Worm (Caenorhabditis elegans) whole organism, L4 larva: ENCODE data around the gene str-255.

ENCODE experiments used
- D1046.2 ChIP-seq: fragments of 200-800 bp; sonication (Bioruptor generic); IDR thresholded peaks from 2 replicates; pipeline ENCODE4 v1.3.6; 2022; ENCODE audit warnings: missing genetic modification characterization, missing compliant biosample characterization
- F37D6.2 ChIP-seq: sonication (generic microtip); optimal IDR thresholded peaks from 2 replicates; lab custom pipeline; 2016; ENCODE audit warnings: mild to moderate bottlenecking, missing genetic modification characterization, missing compliant biosample characterization
- F49E8.2 ChIP-seq: sonication (generic microtip); optimal IDR thresholded peaks from 2 replicates; lab custom pipeline; 2016; ENCODE audit warnings: missing compliant biosample characterization, mild to moderate bottlenecking, missing genetic modification characterization, borderline replicate concordance
- T26A8.4 ChIP-seq: fragments of 200-800 bp; sonication (Bioruptor generic); IDR thresholded peaks from 2 replicates; pipeline ENCODE4 v1.3.6; 2022; ENCODE audit warnings: missing genetic modification characterization, missing compliant biosample characterization
- Y48G9A.11 ChIP-seq: fragments of 200-800 bp; sonication (Bioruptor generic); IDR thresholded peaks from 2 replicates; pipeline ENCODE4 v1.3.6; 2022; ENCODE audit warnings: missing genetic modification reagents, missing genetic modification characterization, missing compliant biosample characterization
- aha-1 ChIP-seq: fragments of 150-350 bp; peaks from one replicate; lab custom pipeline; 2014; ENCODE audit warnings: missing biosample characterization, missing genetic modification characterization
- ceh-44 ChIP-seq: fragments of 200-800 bp; sonication (Bioruptor generic); IDR thresholded peaks from 2 replicates; pipeline ENCODE4 v1.3.6; 2022; ENCODE audit warnings: missing genetic modification reagents, missing genetic modification characterization, missing compliant biosample characterization
- ces-1 ChIP-seq: fragments of 150-350 bp; sonication (generic microtip); optimal IDR thresholded peaks from 4 replicates; lab custom pipeline; 2014; ENCODE audit warnings: missing biosample characterization, missing genetic modification reagents, missing genetic modification characterization
- ctbp-1 ChIP-seq: fragments of 200-800 bp; sonication (Bioruptor generic); IDR thresholded peaks from 2 replicates; pipeline ENCODE4 v1.3.6; 2022; ENCODE audit warnings: missing genetic modification reagents, missing genetic modification characterization, missing compliant biosample characterization
- daf-12 ChIP-seq: fragments of 150-350 bp; optimal IDR thresholded peaks from 2 replicates; lab custom pipeline; 2014; ENCODE audit warnings: missing biosample characterization, missing genetic modification reagents, missing genetic modification characterization
- daf-16 ChIP-seq, 3 experiments: sonication (generic microtip); optimal IDR thresholded peaks; 2 replicates each; lab custom pipeline; 2016 to 2017; ENCODE audit warnings: missing genetic modification characterization in 3 of 3, missing genetic modification reagents in 3 of 3, mild to moderate bottlenecking in 2 of 3, missing compliant biosample characterization in 2 of 3, missing biosample characterization in 1 of 3, moderate library complexity in 1 of 3
- dmd-6 ChIP-seq: fragments of 200-800 bp; sonication (Bioruptor generic); IDR thresholded peaks from 2 replicates; pipeline ENCODE4 v1.3.6; 2022; ENCODE audit warnings: missing genetic modification reagents, missing genetic modification characterization, missing compliant biosample characterization
- dmd-9 ChIP-seq: fragments of 200-800 bp; sonication (Bioruptor generic); IDR thresholded peaks from 2 replicates; pipeline ENCODE4 v1.3.6; 2022; ENCODE audit warnings: missing genetic modification reagents, missing genetic modification characterization, missing compliant biosample characterization
- duxl-1 ChIP-seq: sonication (generic microtip); optimal IDR thresholded peaks from 2 replicates; lab custom pipeline; 2016; ENCODE audit warnings: mild to moderate bottlenecking, missing genetic modification characterization, moderate library complexity, missing compliant biosample characterization; ENCODE audit not compliant: poor library complexity
- dve-1 ChIP-seq: sonication (generic microtip); optimal IDR thresholded peaks from 2 replicates; lab custom pipeline; 2017; ENCODE audit warnings: antibody characterized with exemption, mild to moderate bottlenecking, missing genetic modification characterization, missing compliant biosample characterization; ENCODE audit not compliant: insufficient read depth
- egl-43 ChIP-seq: fragments of 200-800 bp; sonication (Bioruptor generic); IDR thresholded peaks from 2 replicates; pipeline ENCODE4 v1.3.6; 2022; ENCODE audit warnings: missing genetic modification reagents, missing genetic modification characterization, missing compliant biosample characterization
- gei-8 ChIP-seq: fragments of 200-800 bp; sonication (Bioruptor generic); optimal IDR thresholded peaks from 2 replicates; lab custom pipeline; 2018; ENCODE audit warnings: mild to moderate bottlenecking, missing genetic modification characterization, missing compliant biosample characterization
- hlh-30 ChIP-seq: sonication (generic microtip); optimal IDR thresholded peaks from 2 replicates; lab custom pipeline; 2017; ENCODE audit warnings: antibody characterized with exemption, mild to moderate bottlenecking, missing genetic modification characterization, missing compliant biosample characterization; ENCODE audit not compliant: insufficient read depth
- lin-15B ChIP-seq: fragments of 150-350 bp; sonication (generic microtip); optimal IDR thresholded peaks from 3 replicates; lab custom pipeline; 2014; ENCODE audit warnings: missing biosample characterization, missing genetic modification characterization
- lin-38 ChIP-seq: fragments of 200-800 bp; sonication (Bioruptor generic); IDR thresholded peaks from 2 replicates; pipeline ENCODE4 v1.3.6; 2022; ENCODE audit warnings: missing genetic modification reagents, missing genetic modification characterization, missing compliant biosample characterization
- lsy-2 ChIP-seq, 2 experiments: fragments of 150-350 bp in 1 of 2; sonication (generic microtip) in 1 of 2; optimal IDR thresholded peaks; 2 replicates each; lab custom pipeline; 2014 to 2017; ENCODE audit warnings: missing biosample characterization in 2 of 2, missing genetic modification characterization in 2 of 2
- mdl-1 ChIP-seq, 2 experiments: fragments of 150-350 bp in 1 of 2; sonication (generic microtip) in 1 of 2; optimal IDR thresholded peaks; 2 replicates each; lab custom pipeline; 2014 to 2017; ENCODE audit warnings: missing biosample characterization in 2 of 2, missing genetic modification characterization in 2 of 2
- nhr-102 ChIP-seq: sonication (generic microtip); optimal IDR thresholded peaks from 2 replicates; lab custom pipeline; 2016; ENCODE audit warnings: mild to moderate bottlenecking, missing genetic modification characterization, moderate library complexity, missing compliant biosample characterization
- nhr-11 ChIP-seq: fragments of 150-350 bp; optimal IDR thresholded peaks from 2 replicates; lab custom pipeline; 2014; ENCODE audit warnings: missing biosample characterization, missing genetic modification characterization
- nhr-111 ChIP-seq: fragments of 200-800 bp; sonication (Bioruptor generic); optimal IDR thresholded peaks from 2 replicates; lab custom pipeline; 2018; ENCODE audit warnings: mild to moderate bottlenecking, missing genetic modification characterization, missing compliant biosample characterization
- nhr-237 ChIP-seq: sonication (generic microtip); optimal IDR thresholded peaks from 2 replicates; lab custom pipeline; 2017; ENCODE audit warnings: missing biosample characterization, missing genetic modification characterization
- nhr-28 ChIP-seq: fragments of 150-350 bp; optimal IDR thresholded peaks from 2 replicates; lab custom pipeline; 2014; ENCODE audit warnings: missing biosample characterization, missing genetic modification characterization
- nhr-42 ChIP-seq: fragments of 200-800 bp; sonication (Bioruptor generic); IDR thresholded peaks from 2 replicates; pipeline ENCODE4 v1.3.6; 2022; ENCODE audit warnings: missing genetic modification characterization, missing compliant biosample characterization
- nhr-48 ChIP-seq: sonication (generic microtip); optimal IDR thresholded peaks from 2 replicates; lab custom pipeline; 2016; ENCODE audit warnings: mild to moderate bottlenecking, missing genetic modification characterization, missing compliant biosample characterization
- nhr-6 ChIP-seq: fragments of 150-350 bp; optimal IDR thresholded peaks from 2 replicates; lab custom pipeline; 2014; ENCODE audit warnings: missing biosample characterization, missing genetic modification characterization
- set-16 ChIP-seq: fragments of 200-800 bp; sonication (Bioruptor generic); IDR thresholded peaks from 2 replicates; pipeline ENCODE4 v1.3.6; 2022; ENCODE audit warnings: missing genetic modification reagents, missing genetic modification characterization, missing compliant biosample characterization
- tra-1 ChIP-seq: fragments of 200-800 bp; sonication (Bioruptor generic); IDR thresholded peaks from 2 replicates; pipeline ENCODE4 v1.3.6; 2022; ENCODE audit warnings: missing genetic modification reagents, missing genetic modification characterization, missing compliant biosample characterization
- unc-130 ChIP-seq: sonication (generic microtip); optimal IDR thresholded peaks from 2 replicates; lab custom pipeline; 2016; ENCODE audit warnings: missing genetic modification reagents, missing genetic modification characterization, missing compliant biosample characterization
- unc-39 ChIP-seq: sonication (generic microtip); optimal IDR thresholded peaks from 2 replicates; lab custom pipeline; 2017; ENCODE audit warnings: missing biosample characterization, missing genetic modification characterization
- zfp-3 ChIP-seq: fragments of 200-800 bp; sonication (Bioruptor generic); conservative IDR thresholded peaks from 2 replicates; pipeline ENCODE4 v1.3.6; 2022; ENCODE audit warnings: missing genetic modification reagents, missing genetic modification characterization, missing compliant biosample characterization
- zip-11 ChIP-seq: fragments of 200-800 bp; sonication (Bioruptor generic); IDR thresholded peaks from 2 replicates; pipeline ENCODE4 v1.3.6; 2022; ENCODE audit warnings: missing genetic modification characterization, missing compliant biosample characterization
- ztf-7 ChIP-seq: fragments of 150-350 bp; optimal IDR thresholded peaks from 2 replicates; lab custom pipeline; 2014; ENCODE audit warnings: missing biosample characterization, missing genetic modification characterization

The str-255 gene

DNA sequence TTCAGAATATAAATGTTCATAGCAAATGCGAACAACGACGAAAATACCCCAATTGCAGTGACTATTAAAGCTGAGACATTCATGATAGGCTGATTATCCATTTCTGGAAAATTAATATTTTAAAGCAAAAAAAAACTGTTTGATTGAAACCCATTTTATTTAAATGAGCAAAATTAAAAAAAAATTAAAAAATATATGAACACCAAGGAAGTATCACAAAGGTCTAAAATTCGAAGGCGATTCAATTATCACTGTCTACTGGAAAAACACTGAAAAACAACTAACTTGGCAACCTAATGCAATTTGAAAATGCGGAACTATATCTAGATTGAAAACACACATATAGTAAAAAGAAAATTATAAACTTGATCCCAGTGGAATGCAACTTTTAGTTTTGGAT is 27.5 kb upstream of the str-255 start, which contains the start of gene srbc-42:
Gene srbc-42, minus strand, starts transcription at position 101 of the 400 bp plus-strand sequence.
- TF ChIP-seq zip-11 (GFP tag; lab: Robert Waterston, UW) (no peak), F49E8.2 (no peak), ztf-7 (no peak), duxl-1 (no peak), zfp-3 (GFP tag; lab: Robert Waterston, UW) (no peak), nhr-6 (no peak), nhr-42 (no peak), lin-38 (no peak), ces-1 (GFP tag; lab: Kevin White, UChicago) (no peak), ctbp-1 (GFP tag; lab: Robert Waterston, UW) (no peak), tra-1 (GFP tag; lab: Robert Waterston, UW) (no peak)

DNA sequence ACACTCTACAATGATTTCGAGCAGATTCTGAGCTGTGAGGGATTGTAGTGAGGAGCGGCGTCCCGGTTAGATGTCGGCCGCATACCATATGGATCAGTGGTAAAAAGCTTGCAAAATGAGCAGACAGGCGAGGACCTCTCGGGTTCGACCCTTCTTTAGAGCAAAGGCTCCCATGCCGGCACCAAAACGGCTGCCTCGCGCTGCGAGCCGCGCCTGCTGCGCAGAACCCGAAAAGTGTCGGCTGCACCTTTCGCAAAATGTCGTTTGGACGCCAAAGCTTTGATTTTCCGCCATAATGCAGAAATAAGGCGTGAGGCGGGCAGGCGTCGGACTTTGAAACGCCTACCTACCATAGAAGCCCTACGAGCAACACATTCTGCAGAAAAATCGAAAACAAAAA is 26.7 kb upstream of the str-255 start:
- TF ChIP-seq gei-8 (GFP tag; lab: Kevin White, UChicago) (no peak), set-16 (GFP tag; lab: Robert Waterston, UW) (peak; percentile 91), D1046.2 (GFP tag; lab: Robert Waterston, UW) (0 out of 2 replicates have a peak, but pooled peaks have one; percentile 41), Y48G9A.11 (GFP tag; lab: Robert Waterston, UW) (peak; percentile 71; the same call in 1 of the 2 replicates), egl-43 (GFP tag; lab: Robert Waterston, UW) (peak; percentile 70)

DNA sequence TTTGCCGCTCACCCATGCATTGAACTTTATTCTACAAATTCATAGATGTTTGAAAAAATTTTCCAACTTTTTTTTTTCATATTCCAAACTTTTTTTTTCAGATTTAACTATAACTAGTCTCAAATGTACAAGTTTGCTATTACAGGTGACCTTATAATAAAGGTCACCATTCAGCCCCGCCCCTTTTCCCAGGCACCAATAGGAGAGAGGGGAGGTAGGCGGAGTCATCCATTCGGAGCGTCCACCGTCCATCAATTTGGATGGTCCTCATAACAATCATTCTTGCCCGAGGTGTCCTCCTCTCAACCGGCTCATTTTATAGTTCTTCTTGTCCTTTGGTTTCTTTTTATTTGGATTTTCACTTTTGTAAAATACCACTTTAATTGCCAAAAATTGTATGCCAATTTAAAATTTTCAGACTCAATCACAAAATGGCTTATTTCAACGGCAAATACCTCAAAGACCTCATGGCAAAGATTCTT is 24.3 kb upstream of the str-255 start, which contains the start of gene Y5H2B.3:
Gene Y5H2B.3, plus strand, starts transcription at position 432 of the 482 bp plus-strand sequence.
- TF ChIP-seq D1046.2 (GFP tag; lab: Robert Waterston, UW), result no peak
- TF ChIP-seq dmd-6 (GFP tag; lab: Robert Waterston, UW), result no peak
- no peak for TF ChIP-seq ztf-7
- TF ChIP-seq ceh-44 (GFP tag; lab: Robert Waterston, UW), result no peak
- no peak for TF ChIP-seq aha-1 (tag; lab: Kevin White, UChicago)
- TF ChIP-seq hlh-30 (tag; lab: Kevin White, UChicago), result no peak
- no peak for TF ChIP-seq duxl-1
- no peak for TF ChIP-seq zip-11 (GFP tag; lab: Robert Waterston, UW)
- no peak for TF ChIP-seq nhr-237 (tag; lab: Kevin White, UChicago)
- no peak for TF ChIP-seq lin-15B (tag; lab: Kevin White, UChicago)
- TF ChIP-seq nhr-48 (tag; lab: Kevin White, UChicago), result no peak
- TF ChIP-seq nhr-111 (GFP tag; lab: Kevin White, UChicago), result no peak
- no peak for TF ChIP-seq zfp-3 (GFP tag; lab: Robert Waterston, UW)
- no peak for TF ChIP-seq mdl-1 (tag; optimal IDR thresholded peaks at IDR 0.05; lab: Kevin White, UChicago)
- TF ChIP-seq nhr-102 (tag; lab: Kevin White, UChicago), result no peak
- TF ChIP-seq nhr-6, result no peak
- TF ChIP-seq unc-130 (GFP tag; lab: Kevin White, UChicago), result no peak
- TF ChIP-seq nhr-11 (tag; lab: Kevin White, UChicago), result no peak

ce11 chrV:2185486-2185885 is 21.9 kb upstream of the str-255 start:
- TF ChIP-seq aha-1 (tag; lab: Kevin White, UChicago), result peak; percentile 62
- 0 out of 2 replicates have a peak, but pooled peaks have one; percentile 32 for TF ChIP-seq set-16 (GFP tag; lab: Robert Waterston, UW)
- no peak for TF ChIP-seq egl-43 (GFP tag; lab: Robert Waterston, UW)

- TF ChIP-seq daf-16 (GFP tag; optimal IDR thresholded peaks at IDR 0.05; lab: Kevin White, UChicago), result no peak
- TF ChIP-seq daf-16 (tag; optimal IDR thresholded peaks at IDR 0.05; lab: Kevin White, UChicago), result peak; percentile 25
- TF ChIP-seq lsy-2 (tag; optimal IDR thresholded peaks at IDR 0.05; lab: Kevin White, UChicago), result no peak
- no peak for TF ChIP-seq T26A8.4 (GFP tag; lab: Robert Waterston, UW)
- TF ChIP-seq F37D6.2, result no peak
- peak; percentile 61 for TF ChIP-seq dmd-6 (GFP tag; lab: Robert Waterston, UW)
- no peak for TF ChIP-seq daf-12
- TF ChIP-seq nhr-28 (tag; lab: Kevin White, UChicago), result peak; percentile 93
- no peak for TF ChIP-seq dmd-9 (GFP tag; lab: Robert Waterston, UW)
- TF ChIP-seq unc-39 (tag; lab: Kevin White, UChicago), result no peak
- no peak for TF ChIP-seq zip-11 (GFP tag; lab: Robert Waterston, UW)
- TF ChIP-seq dve-1 (tag; lab: Kevin White, UChicago), result no peak
- no peak for TF ChIP-seq nhr-42
Measured at ce11 chrV:2183162-2183561, 19.5 kb upstream of the str-255 start, which contains the start of gene cyp-33C2. Gene cyp-33C2 (plus strand): TSS chrV:2183488.
